Worm (Caenorhabditis elegans): ENCODE measurements around the gene col-72.
A peak's percentile ranks its signal among the peaks of the same experiment; 100 is the strongest.

Gene col-72

ce11 chrII:3520988-3521850 lies 2.8 kb downstream of the col-72 start, which contains the start of gene W09G10.9 (continued):
- no peak for TF ChIP-seq pqm-1 (tag; optimal IDR thresholded peaks at IDR 0.05)
- TF ChIP-seq mxl-3 (GFP tag; optimal IDR thresholded peaks at IDR 0.05), result peak; percentile 15
- TF ChIP-seq zfp-2 (tag; optimal IDR thresholded peaks at IDR 0.05), result peak; percentile 14
- peak; percentile 36 for TF ChIP-seq nhr-111 (GFP tag; optimal IDR thresholded peaks at IDR 0.05)
- peak; percentile 88 for TF ChIP-seq dmd-9 (GFP tag; IDR thresholded peaks at IDR 0.05)
- 0 out of 2 replicates have a peak, but pooled peaks have one; percentile 42 for TF ChIP-seq php-3 (GFP tag; IDR thresholded peaks at IDR 0.05)
- no peak for TF ChIP-seq nhr-76 (tag; optimal IDR thresholded peaks at IDR 0.05)
- peak; percentile 61 for TF ChIP-seq nhr-77 (tag; optimal IDR thresholded peaks at IDR 0.05)
- TF ChIP-seq nhr-11 (tag; optimal IDR thresholded peaks at IDR 0.05), result peak; percentile 24
- TF ChIP-seq nhr-10 (tag; optimal IDR thresholded peaks at IDR 0.05), result no peak
- no peak for TF ChIP-seq ces-1 (GFP tag; optimal IDR thresholded peaks at IDR 0.05)

ce11 chrII:3518961-3519544 lies 4.9 kb downstream of the col-72 start, which contains the start of gene clec-126:
clec-126 (plus strand) TSS chrII:3519494.
- no peak for TF ChIP-seq lin-15B (tag; optimal IDR thresholded peaks at IDR 0.05)
- no peak for TF ChIP-seq unc-39 (tag; optimal IDR thresholded peaks at IDR 0.05)
- peak; percentile 85 for TF ChIP-seq hlh-30 (tag; optimal IDR thresholded peaks at IDR 0.05; ENCODE audit: insufficient read depth)
- TF ChIP-seq set-16 (GFP tag; IDR thresholded peaks at IDR 0.05), result peak; percentile 43; the same call in 1 of the 2 replicates
- TF ChIP-seq lim-7 (GFP tag; IDR thresholded peaks at IDR 0.05), result peak; percentile 77
- TF ChIP-seq ZK546.5 (tag; optimal IDR thresholded peaks at IDR 0.05), result no peak
- peak; percentile 73 for TF ChIP-seq Y48G9A.11 (GFP tag; IDR thresholded peaks at IDR 0.05)
- peak; percentile 71 for TF ChIP-seq Y5F2A.4 (GFP tag; optimal IDR thresholded peaks at IDR 0.05)
- no peak for TF ChIP-seq daf-19 (GFP tag; conservative IDR thresholded peaks at IDR 0.05)
- TF ChIP-seq daf-12 (tag; optimal IDR thresholded peaks at IDR 0.05), result no peak
- TF ChIP-seq madf-9 (GFP tag; conservative IDR thresholded peaks at IDR 0.05), result peak; percentile 77
- TF ChIP-seq nhr-76 (tag; optimal IDR thresholded peaks at IDR 0.05), result no peak
- TF ChIP-seq ceh-62 (tag; optimal IDR thresholded peaks at IDR 0.05), result no peak
- peak; percentile 84 for TF ChIP-seq hmg-1.1 (GFP tag; IDR thresholded peaks at IDR 0.05)
- TF ChIP-seq T20F7.1 (GFP tag; optimal IDR thresholded peaks at IDR 0.05), result no peak
- TF ChIP-seq ztf-7 (tag; optimal IDR thresholded peaks at IDR 0.05), result peak; percentile 59
- TF ChIP-seq tag-97 (GFP tag; IDR thresholded peaks at IDR 0.05), result no peak
- TF ChIP-seq fos-1 (tag; optimal IDR thresholded peaks at IDR 0.05), result no peak
- TF ChIP-seq dpl-1 (GFP tag; optimal IDR thresholded peaks at IDR 0.05), result peak; percentile 47
- no peak for TF ChIP-seq ceh-82 (tag; optimal IDR thresholded peaks at IDR 0.05)
- TF ChIP-seq nhr-111 (GFP tag; optimal IDR thresholded peaks at IDR 0.05), result peak; percentile 11
- TF ChIP-seq snpc-1.2 (GFP tag; IDR thresholded peaks at IDR 0.05), result peak; percentile 73
- peak; percentile 78 for TF ChIP-seq dmd-9 (GFP tag; IDR thresholded peaks at IDR 0.05)
- TF ChIP-seq lin-39 (tag; optimal IDR thresholded peaks at IDR 0.05), result no peak
- TF ChIP-seq mes-2 (tag; optimal IDR thresholded peaks at IDR 0.05; ENCODE audit: poor library complexity, severe bottlenecking), result peak; percentile 58
- TF ChIP-seq zfp-3 (GFP tag; conservative IDR thresholded peaks at IDR 0.05), result 0 out of 2 replicates have a peak, but pooled peaks have one; percentile 11
- no peak for TF ChIP-seq ZK337.2 (GFP tag; IDR thresholded peaks at IDR 0.05)
- TF ChIP-seq hif-1 (tag; optimal IDR thresholded peaks at IDR 0.05), result peak in 1 of 2 experiments; percentile 45
- TF ChIP-seq F26F4.8 (GFP tag; conservative IDR thresholded peaks at IDR 0.05), result 0 out of 2 replicates have a peak, but pooled peaks have one; percentile 22
- no peak for TF ChIP-seq nhr-11 (tag; optimal IDR thresholded peaks at IDR 0.05)
- peak; percentile 86 for TF ChIP-seq lin-38 (GFP tag; IDR thresholded peaks at IDR 0.05)
- TF ChIP-seq mdt-29 (GFP tag; IDR thresholded peaks at IDR 0.05), result 0 out of 2 replicates have a peak, but pooled peaks have one; percentile 63
- TF ChIP-seq zip-11 (GFP tag; IDR thresholded peaks at IDR 0.05), result 0 out of 2 replicates have a peak, but pooled peaks have one; percentile 9
- peak; percentile 85 to 94 for TF ChIP-seq daf-16 (GFP tag; optimal IDR thresholded peaks at IDR 0.05)
- peak; percentile 96 for TF ChIP-seq daf-16 (tag; optimal IDR thresholded peaks at IDR 0.05)
- peak; percentile 74 for TF ChIP-seq nhr-77 (tag; optimal IDR thresholded peaks at IDR 0.05)
- peak; percentile 65 for TF ChIP-seq zfp-2 (tag; optimal IDR thresholded peaks at IDR 0.05)
- TF ChIP-seq dmd-8 (GFP tag; IDR thresholded peaks at IDR 0.05), result no peak; the same call in 1 of the 2 replicates
- TF ChIP-seq madf-5 (GFP tag; IDR thresholded peaks at IDR 0.05), result 0 out of 4 replicates have a peak, but pooled peaks of 1 of the 2 experiments have one; percentile 65
- peak; percentile 38 for TF ChIP-seq spr-3 (GFP tag; optimal IDR thresholded peaks at IDR 0.05)
- peak; percentile 80 for TF ChIP-seq vab-7 (GFP tag; IDR thresholded peaks at IDR 0.05)

Measured in whole organism, L4 larva.